Worm (Caenorhabditis elegans): ENCODE data around the gene ufc-1.
A peak's percentile ranks its signal among the peaks of the same experiment; 100 is the strongest.

Gene ufc-1

DNA sequence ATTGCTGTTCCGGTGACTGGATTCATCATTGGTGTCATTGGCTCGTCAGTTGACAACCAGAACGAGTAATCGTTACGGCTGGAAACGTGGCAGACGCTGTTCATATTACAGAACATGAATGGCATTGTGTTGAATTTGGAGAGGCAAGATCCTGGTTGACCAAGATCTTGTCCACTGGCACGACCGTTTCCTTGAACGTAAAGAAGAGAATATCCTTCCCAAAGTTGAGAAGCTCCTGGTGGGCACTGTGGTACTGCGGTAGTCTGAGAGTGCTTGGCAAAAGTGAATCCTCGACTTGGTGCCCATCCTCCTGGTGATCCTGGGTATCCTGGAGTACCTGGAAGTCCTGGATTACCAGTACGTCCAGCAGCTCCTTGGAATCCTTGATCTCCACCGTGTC, 6.7 kb downstream of the ufc-1 start:
- no peak for TF ChIP-seq ceh-83 (GFP tag; optimal IDR thresholded peaks at IDR 0.05)
- no peak for TF ChIP-seq unc-62 (GFP tag; optimal IDR thresholded peaks at IDR 0.05)
- TF ChIP-seq M03D4.4 (tag; optimal IDR thresholded peaks at IDR 0.05) = no peak
- no peak for TF ChIP-seq mls-2 (tag; optimal IDR thresholded peaks at IDR 0.05)

DNA sequence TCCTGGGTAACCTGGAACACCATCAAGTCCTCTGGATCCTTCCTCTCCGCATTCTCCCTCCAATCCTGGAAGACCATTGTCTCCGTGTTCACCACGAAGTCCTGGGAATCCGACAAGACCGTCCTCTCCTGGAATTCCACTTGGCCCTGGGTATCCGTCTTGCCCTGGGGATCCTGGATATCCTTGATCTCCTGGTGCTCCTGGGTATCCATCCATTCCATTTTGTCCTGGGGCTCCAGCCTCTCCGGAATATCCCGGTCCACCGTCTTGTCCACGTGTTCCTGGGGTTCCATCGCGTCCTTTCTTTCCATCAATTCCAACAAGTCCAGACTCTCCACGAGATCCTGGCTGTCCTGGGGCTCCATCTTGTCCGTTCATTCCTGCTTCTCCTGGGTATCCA, 8.7 kb downstream of the ufc-1 start:
- TF ChIP-seq unc-62 (GFP tag; optimal IDR thresholded peaks at IDR 0.05) (no peak), mab-5 (tag; optimal IDR thresholded peaks at IDR 0.05) (no peak), nhr-28 (tag; optimal IDR thresholded peaks at IDR 0.05) (no peak), lsy-2 (tag; optimal IDR thresholded peaks at IDR 0.05) (no peak)

- TF ChIP-seq drap-1 (GFP tag; optimal IDR thresholded peaks at IDR 0.05) = no peak
- no peak for TF ChIP-seq ztf-11 (tag; optimal IDR thresholded peaks at IDR 0.05)
- TF ChIP-seq mep-1 (tag; optimal IDR thresholded peaks at IDR 0.05) = no peak
- no peak for TF ChIP-seq mab-5 (tag; optimal IDR thresholded peaks at IDR 0.05)
- TF ChIP-seq M03D4.4 (tag; optimal IDR thresholded peaks at IDR 0.05) = no peak
- TF ChIP-seq nhr-2 (tag; optimal IDR thresholded peaks at IDR 0.05) = no peak
- TF ChIP-seq ces-1 (GFP tag; optimal IDR thresholded peaks at IDR 0.05) = no peak
- TF ChIP-seq ceh-43 (GFP tag; optimal IDR thresholded peaks at IDR 0.05) = no peak
- TF ChIP-seq nhr-76 (tag; optimal IDR thresholded peaks at IDR 0.05) = no peak
- no peak for TF ChIP-seq hlh-1 (tag; optimal IDR thresholded peaks at IDR 0.05)
- TF ChIP-seq elt-1 (tag; optimal IDR thresholded peaks at IDR 0.05; ENCODE audit: borderline replicate concordance, insufficient read depth) = no peak
- no peak for TF ChIP-seq nhr-237 (tag; optimal IDR thresholded peaks at IDR 0.05)
- TF ChIP-seq unc-62 (GFP tag; optimal IDR thresholded peaks at IDR 0.05) = no peak
- TF ChIP-seq ceh-83 (GFP tag; optimal IDR thresholded peaks at IDR 0.05) = no peak
- TF ChIP-seq nhr-28 (tag; optimal IDR thresholded peaks at IDR 0.05) = no peak
- TF ChIP-seq ceh-39 (tag; optimal IDR thresholded peaks at IDR 0.05) = no peak
- TF ChIP-seq snpc-4 (tag; optimal IDR thresholded peaks at IDR 0.05) = no peak
- no peak for TF ChIP-seq sptf-1 (tag; optimal IDR thresholded peaks at IDR 0.05)
Measured at ce11 chrIII:9344347-9344746, 13.0 kb downstream of the ufc-1 start, which contains the start of gene emb-9. Gene emb-9 (minus strand): TSS chrIII:9344447.

DNA sequence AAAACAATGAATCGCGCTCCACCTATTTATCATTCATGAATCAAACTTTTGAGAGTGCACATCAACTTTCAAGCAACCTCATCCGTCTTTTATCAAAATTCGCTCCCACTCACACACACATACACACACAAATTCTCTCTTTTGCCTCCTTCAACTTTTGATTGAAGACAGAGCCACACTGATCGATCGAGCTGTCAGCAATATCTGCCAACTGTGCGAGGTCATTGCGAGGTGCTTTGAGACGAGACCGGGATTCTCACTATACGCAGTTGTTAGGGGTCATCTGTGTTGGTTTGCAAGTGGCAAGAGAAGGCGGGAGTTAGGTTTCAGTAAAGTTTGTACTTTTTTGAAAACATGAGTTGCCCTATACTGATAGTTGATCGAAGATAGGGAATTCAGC, 14.8 kb downstream of the ufc-1 start:
- TF ChIP-seq unc-62 (GFP tag; optimal IDR thresholded peaks at IDR 0.05) = peak; percentile 98
- TF ChIP-seq lin-13 (tag; optimal IDR thresholded peaks at IDR 0.05) = no peak
- TF ChIP-seq ztf-11 (tag; optimal IDR thresholded peaks at IDR 0.05) = no peak
- TF ChIP-seq bed-3 (GFP tag; optimal IDR thresholded peaks at IDR 0.05) = no peak
- TF ChIP-seq ham-2 (GFP tag; optimal IDR thresholded peaks at IDR 0.05) = no peak
- TF ChIP-seq nhr-237 (tag; optimal IDR thresholded peaks at IDR 0.05) = no peak
- TF ChIP-seq unc-120 (tag; optimal IDR thresholded peaks at IDR 0.05; ENCODE audit: poor library complexity, severe bottlenecking) = no peak
- no peak for TF ChIP-seq nhr-28 (tag; optimal IDR thresholded peaks at IDR 0.05)
- TF ChIP-seq hlh-1 (tag; optimal IDR thresholded peaks at IDR 0.05) = peak; percentile 99
- TF ChIP-seq elt-1 (tag; optimal IDR thresholded peaks at IDR 0.05; ENCODE audit: borderline replicate concordance, insufficient read depth) = no peak
- TF ChIP-seq lsy-2 (tag; optimal IDR thresholded peaks at IDR 0.05) = no peak
- TF ChIP-seq elt-3 (tag; optimal IDR thresholded peaks at IDR 0.05) = no peak

DNA sequence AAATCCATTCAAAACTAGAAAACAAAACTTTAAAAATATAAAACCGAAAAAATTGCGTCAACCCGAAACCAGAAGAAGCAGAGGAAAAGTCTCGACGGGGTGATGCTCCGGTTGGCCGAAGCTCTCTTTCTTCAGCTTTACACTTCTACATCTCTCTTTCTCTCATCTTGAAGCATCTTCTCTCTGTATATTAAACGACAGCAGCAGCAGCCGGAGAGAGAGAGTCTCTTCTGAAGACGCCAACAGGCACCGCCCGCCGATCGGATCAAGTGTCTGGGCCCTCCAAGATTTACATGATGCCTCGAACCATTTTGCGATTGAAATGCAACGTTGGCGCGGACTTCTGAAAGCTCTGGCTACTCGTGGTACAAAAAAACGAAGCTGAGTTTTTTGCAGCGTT, 15.4 kb downstream of the ufc-1 start:
- TF ChIP-seq pha-4 (tag; optimal IDR thresholded peaks at IDR 0.05) (no peak), hlh-1 (tag; optimal IDR thresholded peaks at IDR 0.05) (peak; percentile 91), unc-62 (GFP tag; optimal IDR thresholded peaks at IDR 0.05) (peak; percentile 24), lsy-2 (tag; optimal IDR thresholded peaks at IDR 0.05) (no peak)

DNA sequence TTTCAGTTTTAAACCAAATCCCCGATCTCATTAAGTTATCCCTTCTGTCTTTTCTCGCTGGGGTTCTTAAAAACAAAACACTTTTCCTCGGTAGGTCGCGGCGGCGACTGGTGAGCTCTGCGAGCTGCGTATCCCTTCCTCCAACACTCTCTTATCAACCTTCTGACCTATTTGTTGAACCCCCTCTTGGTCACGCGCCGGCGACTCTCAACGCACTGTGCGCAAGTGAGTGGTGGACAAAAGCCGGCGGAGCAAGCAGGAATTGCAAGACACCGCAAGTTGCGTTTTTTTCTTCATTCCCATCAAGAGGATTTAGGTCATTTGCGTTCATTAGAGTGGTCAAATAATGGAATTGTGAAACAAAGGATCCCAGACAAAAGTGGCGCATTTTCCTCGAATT, 22.5 kb downstream of the ufc-1 start:
- TF ChIP-seq ceh-39 (tag; optimal IDR thresholded peaks at IDR 0.05) (no peak), pha-4 (tag; optimal IDR thresholded peaks at IDR 0.05) (peak; percentile 34)

DNA sequence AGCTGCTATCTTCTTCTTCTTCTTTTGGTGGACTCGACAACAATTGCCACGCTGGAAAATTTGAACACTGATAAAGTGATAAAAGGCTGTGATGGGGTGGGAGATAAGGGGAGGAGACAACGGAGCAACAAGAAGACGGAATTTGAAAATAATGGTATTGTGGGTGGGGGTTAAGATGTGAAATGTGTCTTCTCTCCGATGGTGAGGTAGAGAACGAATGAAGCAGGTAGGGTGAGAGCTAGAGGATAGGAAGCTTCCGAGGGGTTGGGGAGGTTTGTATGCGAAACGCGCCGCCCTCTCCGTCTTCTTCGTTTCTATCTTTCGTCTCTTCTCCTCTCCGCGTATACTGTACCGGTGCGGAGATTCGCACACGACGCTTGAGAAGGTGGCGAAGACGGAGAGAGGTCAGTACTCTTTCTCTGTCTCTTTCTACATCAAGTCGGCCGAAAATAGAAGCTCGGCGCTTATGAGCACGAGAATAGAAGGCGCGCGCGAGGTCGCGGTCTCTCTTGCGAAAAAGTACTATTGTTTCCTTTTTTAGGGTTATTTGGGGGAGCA, 24.2 kb downstream of the ufc-1 start, which contains the start of gene chtb-1:
Gene chtb-1 (minus strand): TSS at position 51 of the 558 bp plus-strand sequence.
- no peak for TF ChIP-seq zip-8 (tag; optimal IDR thresholded peaks at IDR 0.05)
- TF ChIP-seq lin-13 (tag; optimal IDR thresholded peaks at IDR 0.05) = no peak
- no peak for TF ChIP-seq sem-2 (GFP tag; optimal IDR thresholded peaks at IDR 0.05)
- TF ChIP-seq nhr-12 (tag; optimal IDR thresholded peaks at IDR 0.05) = no peak
- TF ChIP-seq elt-1 (tag; optimal IDR thresholded peaks at IDR 0.05; ENCODE audit: borderline replicate concordance, insufficient read depth) = no peak
- TF ChIP-seq blmp-1 (tag; optimal IDR thresholded peaks at IDR 0.05) = no peak
- no peak for TF ChIP-seq nhr-237 (tag; optimal IDR thresholded peaks at IDR 0.05)
- TF ChIP-seq cnd-1 (tag; optimal IDR thresholded peaks at IDR 0.05) = no peak
- TF ChIP-seq unc-39 (tag; optimal IDR thresholded peaks at IDR 0.05) = no peak

Measured in whole organism, mixed stage, embryonic.